Worm (Caenorhabditis elegans) whole organism, L1 larva: ENCODE measurements around the gene F43E2.6.

Source experiments
- C16A3.4 ChIP-seq: fragments of 150-350 bp; optimal IDR thresholded peaks from 2 replicates; lab custom pipeline; 2014; ENCODE audit warnings: missing biosample characterization, missing genetic modification characterization
- aly-2 ChIP-seq: fragments of 150-350 bp; optimal IDR thresholded peaks from 2 replicates; lab custom pipeline; 2014; ENCODE audit warnings: missing biosample characterization, missing genetic modification characterization
- blmp-1 ChIP-seq: fragments of 150-350 bp; optimal IDR thresholded peaks from 2 replicates; lab custom pipeline; 2014; ENCODE audit warnings: missing biosample characterization, missing genetic modification characterization
- ceh-63 ChIP-seq: fragments of 200-800 bp; sonication (Bioruptor generic); optimal IDR thresholded peaks from 2 replicates; lab custom pipeline; 2018; ENCODE audit warnings: mild to moderate bottlenecking, missing genetic modification characterization, missing compliant biosample characterization
- ceh-90 ChIP-seq: sonication (generic microtip); optimal IDR thresholded peaks from 2 replicates; lab custom pipeline; 2016; ENCODE audit warnings: missing genetic modification characterization, missing compliant biosample characterization
- dpl-1 ChIP-seq, 3 experiments: fragments of 150-350 bp in 2 of 3; sonication (generic microtip) in 1 of 3; optimal IDR thresholded peaks; 2 replicates each; lab custom pipeline; 2014 to 2017; ENCODE audit warnings: missing biosample characterization in 3 of 3, missing genetic modification characterization in 3 of 3, missing genetic modification reagents in 3 of 3
- elt-3 ChIP-seq, 6 experiments: fragments of 150-350 bp in 1 of 6; sonication (generic microtip); optimal IDR thresholded peaks; 2 replicates each; lab custom pipeline; 2017 to 2018; ENCODE audit warnings: missing biosample characterization in 6 of 6, missing genetic modification characterization in 6 of 6, inconsistent platforms in 1 of 6
- fkh-4 ChIP-seq: sonication (generic microtip); optimal IDR thresholded peaks from 2 replicates; lab custom pipeline; 2016; ENCODE audit warnings: missing compliant biosample characterization, missing genetic modification characterization, borderline replicate concordance
- fos-1 ChIP-seq: fragments of 150-350 bp; optimal IDR thresholded peaks from 2 replicates; lab custom pipeline; 2014; ENCODE audit warnings: missing biosample characterization, missing genetic modification characterization
- grh-1 ChIP-seq: fragments of 200-800 bp; sonication (Bioruptor generic); IDR thresholded peaks from 2 replicates; pipeline ENCODE4 v1.3.6; 2022; ENCODE audit warnings: missing genetic modification reagents, missing genetic modification characterization, missing compliant biosample characterization
- irx-1 ChIP-seq: sonication (generic microtip); optimal IDR thresholded peaks from 2 replicates; lab custom pipeline; 2016; ENCODE audit warnings: missing genetic modification characterization, missing compliant biosample characterization
- jun-1 ChIP-seq: fragments of 150-350 bp; optimal IDR thresholded peaks from 2 replicates; lab custom pipeline; 2014; ENCODE audit warnings: missing biosample characterization, missing genetic modification reagents, missing genetic modification characterization
- lin-14 ChIP-seq: fragments of 200-800 bp; sonication (Bioruptor generic); optimal IDR thresholded peaks from 2 replicates; lab custom pipeline; 2018; ENCODE audit warnings: mild to moderate bottlenecking, missing genetic modification characterization, moderate library complexity, missing compliant biosample characterization
- lin-15B ChIP-seq: fragments of 150-350 bp; sonication (generic microtip); optimal IDR thresholded peaks from 3 replicates; lab custom pipeline; 2014; ENCODE audit warnings: missing biosample characterization, missing genetic modification characterization
- lin-35 ChIP-seq, 2 experiments: fragments of 150-350 bp; optimal IDR thresholded peaks; 2 replicates each; lab custom pipeline; 2014; ENCODE audit warnings: missing biosample characterization in 2 of 2, missing genetic modification characterization in 2 of 2, missing genetic modification reagents in 2 of 2
- lin-39 ChIP-seq: fragments of 150-350 bp; optimal IDR thresholded peaks from 2 replicates; lab custom pipeline; 2014; ENCODE audit warnings: missing biosample characterization, missing genetic modification reagents, missing genetic modification characterization
- lsy-2 ChIP-seq, 2 experiments: fragments of 150-350 bp; optimal IDR thresholded peaks; 2 replicates each; lab custom pipeline; 2014; ENCODE audit warnings: missing biosample characterization in 2 of 2, missing genetic modification characterization in 2 of 2
- mdl-1 ChIP-seq, 2 experiments: fragments of 150-350 bp; optimal IDR thresholded peaks; 2 replicates each; lab custom pipeline; 2014 to 2017; ENCODE audit warnings: missing biosample characterization in 2 of 2, missing genetic modification characterization in 2 of 2, inconsistent platforms in 1 of 2
- nhr-19 ChIP-seq: fragments of 200-800 bp; sonication (Bioruptor generic); conservative IDR thresholded peaks from 2 replicates; pipeline ENCODE4 v1.3.6; 2022; ENCODE audit warnings: missing genetic modification characterization, missing compliant biosample characterization
- nhr-20 ChIP-seq: sonication (generic microtip); optimal IDR thresholded peaks from 2 replicates; lab custom pipeline; 2016; ENCODE audit warnings: mild to moderate bottlenecking, missing genetic modification characterization, missing compliant biosample characterization
- nhr-28 ChIP-seq: fragments of 150-350 bp; optimal IDR thresholded peaks from 2 replicates; lab custom pipeline; 2014; ENCODE audit warnings: missing biosample characterization, missing genetic modification characterization
- nhr-47 ChIP-seq: sonication (generic microtip); optimal IDR thresholded peaks from 2 replicates; lab custom pipeline; 2016; ENCODE audit warnings: mild to moderate bottlenecking, missing genetic modification characterization, moderate library complexity, missing compliant biosample characterization
- nhr-71 ChIP-seq: sonication (generic microtip); optimal IDR thresholded peaks from 2 replicates; lab custom pipeline; 2016; ENCODE audit warnings: mild to moderate bottlenecking, missing genetic modification characterization, moderate library complexity, missing compliant biosample characterization
- nhr-76 ChIP-seq: sonication (generic microtip); optimal IDR thresholded peaks from 2 replicates; lab custom pipeline; 2017; ENCODE audit warnings: missing biosample characterization, missing genetic modification characterization
- nhr-84 ChIP-seq: sonication (generic microtip); optimal IDR thresholded peaks from 2 replicates; lab custom pipeline; 2017; ENCODE audit warnings: missing biosample characterization, missing genetic modification characterization
- nhr-85 ChIP-seq: sonication (generic microtip); peaks from one replicate; lab custom pipeline; 2016; ENCODE audit warnings: missing genetic modification characterization, inconsistent platforms, missing compliant biosample characterization
- nhr-90 ChIP-seq: sonication (generic microtip); optimal IDR thresholded peaks from 2 replicates; lab custom pipeline; 2016; ENCODE audit warnings: mild to moderate bottlenecking, missing genetic modification characterization, missing compliant biosample characterization; ENCODE audit not compliant: poor library complexity
- pax-3 ChIP-seq: fragments of 200-800 bp; sonication (Bioruptor generic); optimal IDR thresholded peaks from 2 replicates; lab custom pipeline; 2018; ENCODE audit warnings: mild to moderate bottlenecking, missing genetic modification characterization, moderate library complexity, missing compliant biosample characterization
- rnt-1 ChIP-seq: sonication (generic microtip); optimal IDR thresholded peaks from 2 replicates; lab custom pipeline; 2016; ENCODE audit warnings: mild to moderate bottlenecking, missing genetic modification characterization, moderate library complexity, missing compliant biosample characterization
- skn-1 ChIP-seq: fragments of 150-350 bp; optimal IDR thresholded peaks from 2 replicates; lab custom pipeline; 2014; ENCODE audit warnings: missing biosample characterization, missing genetic modification characterization
- snpc-4 ChIP-seq: fragments of 150-350 bp; optimal IDR thresholded peaks from 2 replicates; lab custom pipeline; 2014; ENCODE audit warnings: missing biosample characterization, missing genetic modification characterization
- snu-23 ChIP-seq: sonication (generic microtip); optimal IDR thresholded peaks from 2 replicates; lab custom pipeline; 2016; ENCODE audit warnings: missing genetic modification characterization, missing compliant biosample characterization
- swsn-7 ChIP-seq: sonication (generic microtip); optimal IDR thresholded peaks from 2 replicates; lab custom pipeline; 2016; ENCODE audit warnings: missing genetic modification characterization, missing compliant biosample characterization
- tbx-2 ChIP-seq: sonication (generic microtip); optimal IDR thresholded peaks from 2 replicates; lab custom pipeline; 2016; ENCODE audit warnings: missing genetic modification characterization, missing compliant biosample characterization
- tlp-1 ChIP-seq: fragments of 150-350 bp; optimal IDR thresholded peaks from 2 replicates; lab custom pipeline; 2014; ENCODE audit warnings: missing biosample characterization, missing genetic modification characterization
- unc-130 ChIP-seq: fragments of 150-350 bp; optimal IDR thresholded peaks from 2 replicates; lab custom pipeline; 2017; ENCODE audit warnings: missing biosample characterization, missing genetic modification characterization, inconsistent platforms
- vab-15 ChIP-seq: sonication (generic microtip); optimal IDR thresholded peaks from 2 replicates; lab custom pipeline; 2017; ENCODE audit warnings: missing genotype, mild to moderate bottlenecking, missing genetic modification characterization, missing compliant biosample characterization
- zag-1 ChIP-seq: fragments of 150-350 bp; optimal IDR thresholded peaks from 2 replicates; lab custom pipeline; 2014; ENCODE audit warnings: missing biosample characterization, missing genetic modification characterization
- zip-4 ChIP-seq: fragments of 200-800 bp; sonication (Bioruptor generic); optimal IDR thresholded peaks from 2 replicates; lab custom pipeline; 2018; ENCODE audit warnings: mild to moderate bottlenecking, missing genetic modification characterization, moderate library complexity, missing compliant biosample characterization
- ztf-4 ChIP-seq: fragments of 150-350 bp; optimal IDR thresholded peaks from 2 replicates; lab custom pipeline; 2014; ENCODE audit warnings: missing biosample characterization, missing genetic modification characterization

The F43E2.6 gene

DNA sequence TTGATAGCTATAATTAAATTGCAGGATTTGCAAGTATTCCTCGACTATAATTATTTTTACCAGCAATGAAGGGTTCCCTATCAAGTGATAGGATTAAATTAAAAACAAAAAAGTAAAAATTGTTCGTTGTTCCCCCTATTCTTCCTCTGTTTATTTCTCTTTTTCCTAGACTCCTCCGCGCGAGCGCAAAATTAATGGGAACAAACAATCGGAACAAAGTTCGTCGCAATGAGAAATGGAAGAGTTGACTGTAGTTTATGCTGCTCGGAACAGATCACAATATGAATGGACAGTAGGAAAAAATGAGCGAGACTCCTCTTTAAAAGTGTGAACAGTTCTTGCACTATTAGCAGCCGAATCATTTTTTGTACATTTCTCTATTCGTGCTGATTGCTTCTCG, 28.0 kb downstream of the F43E2.6 start:
- TF ChIP-seq ceh-90 (tag; lab: Kevin White, UChicago) (no peak), fkh-4 (tag; lab: Kevin White, UChicago) (no peak), nhr-28 (tag; lab: Kevin White, UChicago) (no peak), nhr-76 (tag; lab: Kevin White, UChicago) (no peak), jun-1 (no peak), fos-1 (tag; lab: Kevin White, UChicago) (no peak), pax-3 (no peak), lin-35 (GFP tag; optimal IDR thresholded peaks at IDR 0.05; lab: Kevin White, UChicago) (no peak), irx-1 (tag; lab: Kevin White, UChicago) (no peak), lin-15B (tag; lab: Kevin White, UChicago) (no peak), grh-1 (GFP tag; lab: Robert Waterston, UW) (no peak), lin-39 (tag; lab: Kevin White, UChicago) (no peak), nhr-19 (GFP tag; lab: Robert Waterston, UW) (no peak), lsy-2 (tag; optimal IDR thresholded peaks at IDR 0.05; lab: Kevin White, UChicago) (no peak), tlp-1 (tag; lab: Kevin White, UChicago) (no peak)

DNA sequence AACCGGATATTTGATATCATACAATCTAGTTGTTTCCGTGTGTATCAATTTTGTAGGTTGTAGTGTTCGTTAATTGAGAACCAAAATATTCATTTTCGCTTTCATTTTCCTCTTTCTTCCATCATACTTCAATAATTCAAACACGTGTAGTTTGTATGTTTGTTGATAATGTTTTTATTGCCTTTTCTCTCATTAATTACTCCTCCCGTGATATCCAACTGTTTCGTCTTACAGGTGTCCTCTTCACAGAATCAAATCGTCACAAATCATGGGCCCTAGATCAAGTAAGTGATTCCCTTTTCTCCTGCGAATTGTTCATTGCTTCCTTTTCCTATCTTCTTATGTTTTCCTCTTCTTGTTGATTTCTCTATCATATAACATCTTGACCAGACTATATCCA, 29.7 kb downstream of the F43E2.6 start, which contains the start of gene nhr-21:
TSS of gene nhr-21 (plus strand) at position 235 of the 400 bp plus-strand sequence.
- TF ChIP-seq irx-1 (tag; lab: Kevin White, UChicago) (peak; percentile 44), snu-23 (GFP tag; lab: Kevin White, UChicago) (peak; percentile 66), zag-1 (no peak), nhr-84 (tag; lab: Kevin White, UChicago) (no peak), nhr-85 (tag; lab: Kevin White, UChicago) (peak; percentile 98), unc-130 (tag; lab: Kevin White, UChicago) (peak; percentile 28), nhr-47 (tag; lab: Kevin White, UChicago) (peak; percentile 46), nhr-71 (tag; lab: Kevin White, UChicago) (peak; percentile 88), nhr-90 (peak; percentile 73), mdl-1 (tag; optimal IDR thresholded peaks at IDR 0.05; lab: Kevin White, UChicago) (peak in 1 of 2 experiments; percentile 58), vab-15 (tag; lab: Kevin White, UChicago) (peak; percentile 61), tbx-2 (tag; lab: Kevin White, UChicago) (peak; percentile 35), skn-1 (tag; lab: Kevin White, UChicago) (no peak), lin-14 (peak; percentile 85), lin-39 (tag; lab: Kevin White, UChicago) (no peak), ceh-63 (GFP tag; lab: Kevin White, UChicago) (no peak), C16A3.4 (tag; lab: Kevin White, UChicago) (peak; percentile 23), ztf-4 (tag; lab: Kevin White, UChicago) (peak; percentile 21), dpl-1 (GFP tag; optimal IDR thresholded peaks at IDR 0.05; lab: Kevin White, UChicago) (no peak), rnt-1 (tag; lab: Kevin White, UChicago) (peak; percentile 14), elt-3 (tag; optimal IDR thresholded peaks at IDR 0.05; lab: Kevin White, UChicago) (peak in 5 of 6 experiments; percentile 46 to 91 (median 62)), snpc-4 (tag; lab: Kevin White, UChicago) (no peak), lin-35 (GFP tag; optimal IDR thresholded peaks at IDR 0.05; lab: Kevin White, UChicago) (peak in 1 of 2 experiments; percentile 40), zip-4 (no peak), fos-1 (tag; lab: Kevin White, UChicago) (peak; percentile 18), aly-2 (no peak), nhr-20 (peak; percentile 89), swsn-7 (tag; lab: Kevin White, UChicago) (no peak), lsy-2 (tag; optimal IDR thresholded peaks at IDR 0.05; lab: Kevin White, UChicago) (peak; percentile 28 to 40), ceh-90 (tag; lab: Kevin White, UChicago) (no peak), blmp-1 (tag; lab: Kevin White, UChicago) (peak; percentile 89), nhr-19 (GFP tag; lab: Robert Waterston, UW) (peak; percentile 74)
